Fruit fly (Drosophila melanogaster) whole organism, embryonic: ENCODE measurements around the gene mEFG1.

ENCODE experiments used
- CG10267 ChIP-seq: fragments of 200-800 bp; sonication (Bioruptor generic); optimal IDR thresholded peaks from 2 replicates; lab custom pipeline; 2018; ENCODE audit warnings: missing biosample characterization, mild to moderate bottlenecking, missing genetic modification characterization, moderate library complexity
- CG10959 ChIP-seq: fragments of 200-800 bp; sonication (Bioruptor generic); IDR thresholded peaks from 2 replicates; pipeline ENCODE4 v1.3.6; 2022; ENCODE audit warnings: missing biosample characterization, missing genetic modification characterization
- CG10979 ChIP-seq: fragments of 200-800 bp; sonication (Bioruptor generic); optimal IDR thresholded peaks from 2 replicates; lab custom pipeline; 2018; ENCODE audit warnings: missing biosample characterization, mild to moderate bottlenecking, missing genetic modification characterization, moderate library complexity
- CG11398 ChIP-seq: fragments of 200-800 bp; sonication (Bioruptor generic); optimal IDR thresholded peaks from 2 replicates; lab custom pipeline; 2016; ENCODE audit warnings: missing biosample characterization, missing genetic modification characterization
- CG11504 ChIP-seq: fragments of 200-800 bp; sonication (Bioruptor generic); optimal IDR thresholded peaks from 3 replicates; lab custom pipeline; 2019; ENCODE audit warnings: missing biosample characterization, mild to moderate bottlenecking, missing genetic modification characterization, moderate library complexity
- CG11696 ChIP-seq: fragments of 200-800 bp; sonication (Bioruptor generic); IDR thresholded peaks from 2 replicates; pipeline ENCODE4 v1.3.6; 2022; ENCODE audit warnings: missing biosample characterization, missing genetic modification characterization
- CG13123 ChIP-seq: fragments of 200-800 bp; sonication (Bioruptor generic); optimal IDR thresholded peaks from 2 replicates; lab custom pipeline; 2016; ENCODE audit warnings: missing biosample characterization, missing genetic modification characterization
- CG14050 ChIP-seq: fragments of 200-800 bp; sonication (Bioruptor generic); IDR thresholded peaks from 3 replicates; pipeline ENCODE4 v1.3.6; 2022; ENCODE audit warnings: missing biosample characterization, missing genetic modification characterization
- CG14710 ChIP-seq: fragments of 200-800 bp; sonication (Bioruptor generic); optimal IDR thresholded peaks from 3 replicates; lab custom pipeline; 2019; ENCODE audit warnings: missing biosample characterization, mild to moderate bottlenecking, missing genetic modification characterization, moderate library complexity
- CG17328 ChIP-seq: fragments of 200-800 bp; sonication (Bioruptor generic); IDR thresholded peaks from 2 replicates; pipeline ENCODE4 v1.3.6; 2022; ENCODE audit warnings: missing biosample characterization, missing genetic modification characterization
- CG17359 ChIP-seq: fragments of 200-800 bp; sonication (Bioruptor generic); optimal IDR thresholded peaks from 3 replicates; lab custom pipeline; 2018; ENCODE audit warnings: missing biosample characterization, mild to moderate bottlenecking, missing genetic modification characterization, moderate library complexity
- CG18619 ChIP-seq: fragments of 200-800 bp; sonication (Bioruptor generic); optimal IDR thresholded peaks from 3 replicates; lab custom pipeline; 2017; ENCODE audit warnings: missing biosample characterization, mild to moderate bottlenecking, missing genetic modification characterization
- CG30403 ChIP-seq: fragments of 200-800 bp; sonication (Bioruptor generic); optimal IDR thresholded peaks from 3 replicates; lab custom pipeline; 2016; ENCODE audit warnings: missing biosample characterization, missing genetic modification characterization
- CG31441 ChIP-seq: fragments of 200-800 bp; sonication (Bioruptor generic); IDR thresholded peaks from 2 replicates; pipeline ENCODE4 v1.3.6; 2022; ENCODE audit warnings: missing biosample characterization, missing genetic modification characterization
- CG43689 ChIP-seq: fragments of 200-800 bp; sonication (Bioruptor generic); IDR thresholded peaks from 2 replicates; pipeline ENCODE4 v1.3.6; 2022; ENCODE audit warnings: missing biosample characterization, missing genetic modification characterization
- CG6689 ChIP-seq: fragments of 200-800 bp; sonication (Bioruptor generic); IDR thresholded peaks from 2 replicates; pipeline ENCODE4 v1.3.6; 2022; ENCODE audit warnings: missing biosample characterization, missing genetic modification characterization
- CG7786 ChIP-seq: fragments of 200-800 bp; sonication (Bioruptor generic); optimal IDR thresholded peaks from 2 replicates; lab custom pipeline; 2016; ENCODE audit warnings: missing biosample characterization, missing genetic modification characterization
- CG8924 ChIP-seq: fragments of 200-800 bp; optimal IDR thresholded peaks from 3 replicates; lab custom pipeline; 2019; ENCODE audit warnings: missing biosample characterization, mild to moderate bottlenecking, missing genetic modification characterization, moderate library complexity
- CG9215 ChIP-seq: fragments of 200-800 bp; sonication (Bioruptor generic); IDR thresholded peaks from 2 replicates; pipeline ENCODE4 v1.3.6; 2022; ENCODE audit warnings: missing biosample characterization, missing genetic modification characterization
- Ets65A ChIP-seq: fragments of 200-800 bp; sonication (Bioruptor generic); peaks from one replicate; lab custom pipeline; 2016; ENCODE audit warnings: missing biosample characterization, missing genetic modification characterization
- Fer3 ChIP-seq: fragments of 200-800 bp; sonication (Bioruptor generic); optimal IDR thresholded peaks from 2 replicates; lab custom pipeline; 2018; ENCODE audit warnings: missing biosample characterization, mild to moderate bottlenecking, missing genetic modification characterization, moderate library complexity
- HLH3B ChIP-seq: fragments of 200-800 bp; sonication (Bioruptor generic); IDR thresholded peaks from 2 replicates; pipeline ENCODE4 v1.3.6; 2022; ENCODE audit warnings: missing biosample characterization, missing genetic modification characterization
- Hmr ChIP-seq: fragments of 200-800 bp; sonication (Bioruptor generic); optimal IDR thresholded peaks from 3 replicates; lab custom pipeline; 2017; ENCODE audit warnings: mild to moderate bottlenecking, missing biosample characterization, missing genetic modification reagents, missing genetic modification characterization
- Hr3 ChIP-seq: fragments of 200-800 bp; sonication (Bioruptor generic); optimal IDR thresholded peaks from 3 replicates; lab custom pipeline; 2016; ENCODE audit warnings: missing biosample characterization, missing genetic modification characterization
- Hr51 ChIP-seq, 2 experiments: fragments of 200-800 bp; sonication (Bioruptor generic); optimal IDR thresholded peaks; 2 replicates in 1 of 2; 3 replicates in 1 of 2; lab custom pipeline; 2016 to 2018; ENCODE audit warnings: missing biosample characterization in 2 of 2, missing genetic modification characterization in 2 of 2, mild to moderate bottlenecking in 1 of 2, moderate library complexity in 1 of 2
- Max ChIP-seq: fragments of 200-800 bp; sonication (Bioruptor generic); optimal IDR thresholded peaks from 2 replicates; lab custom pipeline; 2016; ENCODE audit warnings: missing biosample characterization, mild to moderate bottlenecking, missing genetic modification characterization
- Nf-YA ChIP-seq: fragments of 200-800 bp; sonication (Bioruptor generic); IDR thresholded peaks from 2 replicates; pipeline ENCODE4 v1.3.6; 2022; ENCODE audit warnings: missing biosample characterization, missing genetic modification characterization
- Opbp ChIP-seq: fragments of 200-800 bp; sonication (Bioruptor generic); IDR thresholded peaks from 3 replicates; pipeline ENCODE4 v1.3.6; 2022; ENCODE audit warnings: missing biosample characterization, missing genetic modification characterization; ENCODE audit not compliant: partially characterized antibody
- Sox102F ChIP-seq: fragments of 200-800 bp; sonication (Bioruptor generic); optimal IDR thresholded peaks from 2 replicates; lab custom pipeline; 2018; ENCODE audit warnings: missing biosample characterization, mild to moderate bottlenecking, missing genetic modification characterization, moderate library complexity
- Xrp1 ChIP-seq: fragments of 200-800 bp; sonication (Bioruptor generic); IDR thresholded peaks from 2 replicates; pipeline ENCODE4 v1.3.6; 2022; ENCODE audit warnings: missing biosample characterization, missing genetic modification characterization
- al ChIP-seq: fragments of 200-800 bp; sonication (Bioruptor generic); IDR thresholded peaks from 2 replicates; pipeline ENCODE4 v1.3.6; 2022; ENCODE audit warnings: missing biosample characterization, missing genetic modification characterization
- ara ChIP-seq: fragments of 200-800 bp; sonication (Bioruptor generic); IDR thresholded peaks from 2 replicates; pipeline ENCODE4 v1.3.6; 2022; ENCODE audit warnings: missing biosample characterization, missing genetic modification characterization
- chif ChIP-seq, 2 experiments: fragments of 200-800 bp; sonication (Bioruptor generic); optimal IDR thresholded peaks; 3 replicates each; lab custom pipeline; 2016; ENCODE audit warnings: missing biosample characterization in 2 of 2, missing genetic modification characterization in 2 of 2
- chm ChIP-seq: fragments of 200-800 bp; sonication (Bioruptor generic); IDR thresholded peaks from 2 replicates; pipeline ENCODE4 v1.3.6; 2022; ENCODE audit warnings: missing biosample characterization, missing genetic modification characterization
- dysf ChIP-seq: fragments of 200-800 bp; sonication (Bioruptor generic); IDR thresholded peaks from 3 replicates; pipeline ENCODE4 v1.3.6; 2022; ENCODE audit warnings: missing biosample characterization, missing genetic modification characterization
- esg ChIP-seq: fragments of 200-800 bp; sonication (Bioruptor generic); conservative IDR thresholded peaks from 2 replicates; pipeline ENCODE4 v1.3.6; 2022; ENCODE audit warnings: missing biosample characterization, missing genetic modification characterization
- eve ChIP-seq, 2 experiments: fragments of >200 bp; optimal IDR thresholded peaks; 2 replicates each; lab custom pipeline; 2017; ENCODE audit warnings: missing biosample characterization in 2 of 2, missing genetic modification characterization in 2 of 2
- gem ChIP-seq: fragments of 200-800 bp; sonication (Bioruptor generic); optimal IDR thresholded peaks from 2 replicates; lab custom pipeline; 2019; ENCODE audit warnings: missing biosample characterization, mild to moderate bottlenecking, missing genetic modification characterization, moderate library complexity
- grau ChIP-seq: fragments of 200-800 bp; optimal IDR thresholded peaks from 3 replicates; lab custom pipeline; 2019; ENCODE audit warnings: missing biosample characterization, mild to moderate bottlenecking, missing genetic modification characterization, moderate library complexity
- ind ChIP-seq: fragments of 200-800 bp; sonication (Bioruptor generic); optimal IDR thresholded peaks from 3 replicates; lab custom pipeline; 2016; ENCODE audit warnings: missing biosample characterization, missing genetic modification characterization
- pros ChIP-seq: fragments of 200-800 bp; sonication (Bioruptor generic); optimal IDR thresholded peaks from 3 replicates; lab custom pipeline; 2019; ENCODE audit warnings: missing biosample characterization, mild to moderate bottlenecking, missing genetic modification characterization, moderate library complexity
- pum ChIP-seq: fragments of 200-800 bp; sonication (Bioruptor generic); optimal IDR thresholded peaks from 2 replicates; lab custom pipeline; 2016; ENCODE audit warnings: missing biosample characterization, missing genetic modification characterization
- sens ChIP-seq: fragments of 200-800 bp; sonication (Bioruptor generic); peaks from one replicate; lab custom pipeline; 2016; ENCODE audit warnings: missing biosample characterization, missing genetic modification characterization
- slbo ChIP-seq: fragments of 200-800 bp; sonication (Bioruptor generic); IDR thresholded peaks from 2 replicates; pipeline ENCODE4 v1.3.6; 2022; ENCODE audit warnings: missing biosample characterization, missing genetic modification characterization
- so ChIP-seq: fragments of 200-800 bp; sonication (Bioruptor generic); IDR thresholded peaks from 3 replicates; pipeline ENCODE4 v1.3.6; 2022; ENCODE audit warnings: missing biosample characterization, missing genetic modification characterization
- sug ChIP-seq: fragments of 200-800 bp; optimal IDR thresholded peaks from 2 replicates; lab custom pipeline; 2019; ENCODE audit warnings: missing biosample characterization, mild to moderate bottlenecking, missing genetic modification characterization, moderate library complexity
- tap ChIP-seq: fragments of 200-800 bp; optimal IDR thresholded peaks from 3 replicates; lab custom pipeline; 2019; ENCODE audit warnings: missing biosample characterization, mild to moderate bottlenecking, missing genetic modification characterization, moderate library complexity
- tgo ChIP-seq: fragments of 200-800 bp; sonication (Bioruptor generic); IDR thresholded peaks from 3 replicates; pipeline ENCODE4 v1.3.6; 2022; ENCODE audit warnings: missing biosample characterization, missing genetic modification characterization
- tin ChIP-seq: fragments of 200-800 bp; sonication (Bioruptor generic); optimal IDR thresholded peaks from 3 replicates; lab custom pipeline; 2016; ENCODE audit warnings: missing biosample characterization, missing genetic modification characterization
- tio ChIP-seq: fragments of 200-800 bp; sonication (Bioruptor generic); optimal IDR thresholded peaks from 2 replicates; lab custom pipeline; 2017; ENCODE audit warnings: missing biosample characterization, missing genetic modification characterization, inconsistent platforms
- wdn ChIP-seq: fragments of 200-800 bp; sonication (Bioruptor generic); IDR thresholded peaks from 2 replicates; pipeline ENCODE4 v1.3.6; 2022; ENCODE audit warnings: missing biosample characterization, missing genetic modification characterization

The mEFG1 gene

DNA sequence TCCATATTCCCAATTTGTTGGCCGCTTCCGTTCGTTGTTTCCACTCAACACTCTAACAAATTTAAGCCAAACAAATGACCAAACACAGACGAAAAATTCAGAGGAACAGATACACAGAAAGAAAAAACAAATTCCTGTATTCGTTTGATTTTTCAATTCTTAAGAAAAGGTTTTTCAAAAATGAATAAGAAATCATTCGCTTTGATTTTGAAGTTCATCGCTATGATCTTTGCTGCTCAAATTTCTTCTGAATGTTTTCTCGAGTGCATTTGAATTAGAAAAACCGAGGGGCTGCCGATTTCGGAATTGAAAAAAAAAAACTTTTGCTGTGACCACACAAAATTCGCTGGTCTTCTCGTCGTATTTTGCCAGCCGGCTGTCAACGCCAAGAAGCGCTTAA, 43.1 kb upstream of the mEFG1 start (continued):
- peak; percentile 21 for TF ChIP-seq grau (tag; lab: Kevin White, UChicago)
- TF ChIP-seq CG43689 (GFP tag; lab: Robert Waterston, UW) = no peak
- TF ChIP-seq Hr51 (GFP tag; optimal IDR thresholded peaks at IDR 0.05; lab: Kevin White, UChicago) = peak in 1 of 2 experiments; percentile 31
- peak; percentile 37; the same call in 1 of the 2 replicates for TF ChIP-seq Nf-YA (GFP tag; lab: Robert Waterston, UW)
- peak; percentile 35; the same call in 1 of the 2 replicates for TF ChIP-seq CG31441 (GFP tag; lab: Robert Waterston, UW)
- peak in 1 of 2 experiments; percentile 43 for TF ChIP-seq eve (GFP tag; optimal IDR thresholded peaks at IDR 0.05; lab: Kevin White, UChicago)
- peak; percentile 77 for TF ChIP-seq Xrp1
- TF ChIP-seq so = peak; percentile 60; the same call in 1 of the 3 replicates
- peak; percentile 66 for TF ChIP-seq CG17328 (GFP tag; lab: Robert Waterston, UW)
- TF ChIP-seq ara (GFP tag; lab: Robert Waterston, UW) = peak; percentile 51; the same call in 1 of the 2 replicates
- TF ChIP-seq CG13123 (GFP tag; lab: Kevin White, UChicago) = no peak
- TF ChIP-seq tap (tag; lab: Kevin White, UChicago) = peak; percentile 27
- 0 out of 2 replicates have a peak, but pooled peaks have one; percentile 35 for TF ChIP-seq chm (GFP tag; lab: Robert Waterston, UW)
- peak; percentile 34; the same call in 1 of the 2 replicates for TF ChIP-seq CG11696 (GFP tag; lab: Robert Waterston, UW)
- no peak for TF ChIP-seq CG11398 (GFP tag; lab: Kevin White, UChicago)
- TF ChIP-seq Max (GFP tag; lab: Kevin White, UChicago) = no peak
- TF ChIP-seq CG18619 (GFP tag; lab: Kevin White, UChicago) = no peak
- peak; percentile 52 for TF ChIP-seq Sox102F (GFP tag; lab: Kevin White, UChicago)
- peak; percentile 10 for TF ChIP-seq tin
- peak; percentile 34; the same call in 1 of the 2 replicates for TF ChIP-seq CG9215 (GFP tag; lab: Robert Waterston, UW)
- 0 out of 3 replicates have a peak, but pooled peaks have one; percentile 9 for TF ChIP-seq CG14050 (GFP tag; lab: Robert Waterston, UW)
- no peak for TF ChIP-seq sug (tag; lab: Kevin White, UChicago)
- peak; percentile 43 for TF ChIP-seq CG30403
- peak; percentile 34 for TF ChIP-seq Hr3 (GFP tag; lab: Kevin White, UChicago)
- no peak for TF ChIP-seq wdn (GFP tag; lab: Robert Waterston, UW)
- peak; percentile 9 for TF ChIP-seq CG8924 (tag; lab: Kevin White, UChicago)
- peak; percentile 18 for TF ChIP-seq CG7786 (GFP tag; lab: Kevin White, UChicago)
- TF ChIP-seq sens (GFP tag; lab: Kevin White, UChicago) = peak; percentile 91
- no peak for TF ChIP-seq pum
- peak; percentile 14; the same call in 1 of the 2 replicates for TF ChIP-seq slbo (GFP tag; lab: Robert Waterston, UW)
- TF ChIP-seq tio = peak; percentile 19
- no peak for TF ChIP-seq tgo (GFP tag; lab: Robert Waterston, UW)
- no peak for TF ChIP-seq al (GFP tag; lab: Robert Waterston, UW)
- peak; percentile 67 for TF ChIP-seq gem (tag; lab: Kevin White, UChicago)
- TF ChIP-seq Opbp (GFP tag; lab: Robert Waterston, UW) = no peak
- TF ChIP-seq pros (GFP tag; lab: Kevin White, UChicago) = no peak
- TF ChIP-seq Ets65A (GFP tag; lab: Kevin White, UChicago) = peak; percentile 75
- peak; percentile 48 for TF ChIP-seq CG10267 (tag; lab: Kevin White, UChicago)
- TF ChIP-seq chif (GFP tag; optimal IDR thresholded peaks at IDR 0.05; lab: Kevin White, UChicago) = peak; percentile 17 to 37
- TF ChIP-seq dysf (GFP tag; lab: Robert Waterston, UW) = no peak
- TF ChIP-seq CG17359 (tag; lab: Kevin White, UChicago) = peak; percentile 46
- peak; percentile 41; the same call in 1 of the 2 replicates for TF ChIP-seq CG6689 (GFP tag; lab: Robert Waterston, UW)
- TF ChIP-seq ind (GFP tag; lab: Kevin White, UChicago) = peak; percentile 11
- TF ChIP-seq CG11504 (tag; lab: Kevin White, UChicago) = peak; percentile 56
- TF ChIP-seq HLH3B = peak; percentile 44; the same call in 1 of the 2 replicates
- no peak for TF ChIP-seq Hmr (GFP tag; lab: Kevin White, UChicago)
- peak; percentile 17; the same call in 1 of the 2 replicates for TF ChIP-seq CG10959 (GFP tag; lab: Robert Waterston, UW)
- TF ChIP-seq esg = peak; percentile 48; the same call in 1 of the 2 replicates
- peak; percentile 44 for TF ChIP-seq CG10979
- peak; percentile 31 for TF ChIP-seq CG14710 (tag; lab: Kevin White, UChicago)
- TF ChIP-seq Fer3 = peak; percentile 29
